Worm (Caenorhabditis elegans) whole organism, midembryonic: Measurements from ENCODE around the gene fbxc-23.

Experiments
- cog-1 ChIP-seq: sonication (generic microtip); optimal IDR thresholded peaks from 2 replicates; lab custom pipeline; 2016; ENCODE audit warnings: missing genetic modification characterization, missing compliant biosample characterization
- flt-1 ChIP-seq: fragments of 200-800 bp; sonication (Bioruptor generic); IDR thresholded peaks from 2 replicates; pipeline ENCODE4 v1.3.6; 2022; ENCODE audit warnings: missing genetic modification characterization, missing compliant biosample characterization
- med-1 ChIP-seq: sonication (generic microtip); optimal IDR thresholded peaks from 2 replicates; lab custom pipeline; 2017; ENCODE audit warnings: missing genetic modification characterization, mild to moderate bottlenecking, missing compliant biosample characterization, antibody characterized with exemption, missing genetic modification reagents; ENCODE audit not compliant: insufficient read depth
- ref-1 ChIP-seq: fragments of 200-800 bp; sonication (Bioruptor generic); conservative IDR thresholded peaks from 2 replicates; pipeline ENCODE4 v1.3.6; 2022; ENCODE audit warnings: missing genetic modification reagents, missing genetic modification characterization, missing compliant biosample characterization

- TF ChIP-seq ref-1 (no peak), flt-1 (GFP tag; lab: Robert Waterston, UW) (no peak), cog-1 (tag; lab: Kevin White, UChicago) (no peak), med-1 (no peak)
Observed at ce11 chrII:13636596-13636995, 40.2 kb upstream of the fbxc-23 start.
